Worm (Caenorhabditis elegans): ENCODE results near the gene idpb-3.

DNA sequence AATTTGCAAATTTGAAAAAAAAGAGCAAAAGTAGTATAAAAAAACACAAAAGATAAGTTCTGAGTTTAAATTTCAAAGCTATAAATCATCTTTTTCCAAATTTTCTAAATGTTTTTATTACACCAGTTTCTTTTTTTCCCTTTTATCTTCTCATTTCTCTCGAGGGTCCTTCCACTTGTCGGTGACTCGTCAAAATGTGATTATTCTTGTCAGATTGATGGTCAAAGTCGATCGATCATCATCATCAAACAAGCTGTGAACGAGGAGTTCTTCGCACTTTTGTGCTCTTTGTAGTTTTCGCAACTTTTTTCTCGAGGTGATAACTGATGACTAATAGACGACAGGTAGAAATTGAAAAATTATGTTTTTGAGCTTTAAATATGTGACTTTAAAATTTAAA lies 19.0 kb upstream of the idpb-3 start:
- no peak for TF ChIP-seq ceh-82 (tag; optimal IDR thresholded peaks at IDR 0.05)
- TF ChIP-seq ama-1 (optimal IDR thresholded peaks at IDR 0.05), result no peak
- TF ChIP-seq mml-1 (tag; optimal IDR thresholded peaks at IDR 0.05), result no peak

All from whole organism, L3 larva.